Fruit fly (Drosophila melanogaster) whole organism, embryonic: ENCODE results near the gene CG15336.

Experiments used
- Asciz ChIP-seq: fragments of 200-800 bp; sonication (Bioruptor generic); optimal IDR thresholded peaks from 2 replicates; lab custom pipeline; 2017; ENCODE audit warnings: missing biosample characterization, mild to moderate bottlenecking, missing genetic modification characterization, missing genetic modification reagents
- CG10654 ChIP-seq: fragments of 200-800 bp; sonication (Bioruptor generic); optimal IDR thresholded peaks from 2 replicates; lab custom pipeline; 2016; ENCODE audit warnings: missing biosample characterization, missing genetic modification characterization
- CG11696 ChIP-seq: fragments of 200-800 bp; sonication (Bioruptor generic); IDR thresholded peaks from 2 replicates; pipeline ENCODE4 v1.3.6; 2022; ENCODE audit warnings: missing biosample characterization, missing genetic modification characterization
- CG12942 ChIP-seq: fragments of 200-800 bp; sonication (Bioruptor generic); optimal IDR thresholded peaks from 3 replicates; lab custom pipeline; 2016; ENCODE audit warnings: missing biosample characterization, missing genetic modification characterization
- CG13624 ChIP-seq: fragments of 200-800 bp; sonication (Bioruptor generic); optimal IDR thresholded peaks from 2 replicates; lab custom pipeline; 2016; ENCODE audit warnings: missing biosample characterization, missing genetic modification characterization
- CG14710 ChIP-seq: fragments of 200-800 bp; sonication (Bioruptor generic); optimal IDR thresholded peaks from 3 replicates; lab custom pipeline; 2019; ENCODE audit warnings: missing biosample characterization, mild to moderate bottlenecking, missing genetic modification characterization, moderate library complexity
- CG15514 ChIP-seq: fragments of 200-800 bp; sonication (Bioruptor generic); optimal IDR thresholded peaks from 3 replicates; lab custom pipeline; 2017; ENCODE audit warnings: missing biosample characterization, missing genetic modification characterization, mild to moderate bottlenecking, moderate library complexity, missing genetic modification reagents
- CG1602 ChIP-seq: fragments of 200-800 bp; sonication (Bioruptor generic); optimal IDR thresholded peaks from 3 replicates; lab custom pipeline; 2016; ENCODE audit warnings: missing biosample characterization, missing genetic modification characterization
- CG16813 ChIP-seq: fragments of 200-800 bp; sonication (Bioruptor generic); IDR thresholded peaks from 3 replicates; pipeline ENCODE4 v1.3.6; 2022; ENCODE audit warnings: missing biosample characterization, missing genetic modification characterization; ENCODE audit not compliant: partially characterized antibody
- CG17328 ChIP-seq: fragments of 200-800 bp; sonication (Bioruptor generic); IDR thresholded peaks from 2 replicates; pipeline ENCODE4 v1.3.6; 2022; ENCODE audit warnings: missing biosample characterization, missing genetic modification characterization
- CG17912 ChIP-seq: fragments of 200-800 bp; sonication (Bioruptor generic); optimal IDR thresholded peaks from 2 replicates; lab custom pipeline; 2018; ENCODE audit warnings: missing biosample characterization, mild to moderate bottlenecking, missing genetic modification characterization
- CG31388 ChIP-seq: fragments of 200-800 bp; sonication (Bioruptor generic); optimal IDR thresholded peaks from 2 replicates; lab custom pipeline; 2016; ENCODE audit warnings: missing biosample characterization, missing genetic modification characterization
- CG32767 ChIP-seq: fragments of 200-800 bp; sonication (Bioruptor generic); IDR thresholded peaks from 2 replicates; pipeline ENCODE4 v1.3.6; 2022; ENCODE audit warnings: missing biosample characterization, missing genetic modification characterization
- CG3995 ChIP-seq: fragments of 200-800 bp; sonication (Bioruptor generic); optimal IDR thresholded peaks from 3 replicates; lab custom pipeline; 2016; ENCODE audit warnings: missing biosample characterization, missing genetic modification characterization
- CG4730 ChIP-seq: fragments of 200-800 bp; sonication (Bioruptor generic); IDR thresholded peaks from 2 replicates; pipeline ENCODE4 v1.3.6; 2022; ENCODE audit warnings: missing biosample characterization, missing genetic modification characterization
- CG6689 ChIP-seq: fragments of 200-800 bp; sonication (Bioruptor generic); IDR thresholded peaks from 2 replicates; pipeline ENCODE4 v1.3.6; 2022; ENCODE audit warnings: missing biosample characterization, missing genetic modification characterization
- CG6791 ChIP-seq: fragments of 200-800 bp; sonication (Bioruptor generic); IDR thresholded peaks from 3 replicates; pipeline ENCODE4 v1.3.6; 2022; ENCODE audit warnings: missing biosample characterization, missing genetic modification characterization; ENCODE audit not compliant: partially characterized antibody
- CG6854 ChIP-seq: fragments of 200-800 bp; sonication (Bioruptor generic); optimal IDR thresholded peaks from 3 replicates; lab custom pipeline; 2017; ENCODE audit warnings: missing biosample characterization, mild to moderate bottlenecking, missing genetic modification characterization
- CG7786 ChIP-seq: fragments of 200-800 bp; sonication (Bioruptor generic); optimal IDR thresholded peaks from 2 replicates; lab custom pipeline; 2016; ENCODE audit warnings: missing biosample characterization, missing genetic modification characterization
- CG8281 ChIP-seq: fragments of 200-800 bp; sonication (Bioruptor generic); optimal IDR thresholded peaks from 2 replicates; lab custom pipeline; 2018; ENCODE audit warnings: missing biosample characterization, mild to moderate bottlenecking, missing genetic modification characterization, moderate library complexity
- CG8359 ChIP-seq: fragments of 200-800 bp; sonication (Bioruptor generic); optimal IDR thresholded peaks from 2 replicates; lab custom pipeline; 2017; ENCODE audit warnings: missing biosample characterization, mild to moderate bottlenecking, missing genetic modification characterization, borderline replicate concordance
- CG8924 ChIP-seq: fragments of 200-800 bp; optimal IDR thresholded peaks from 3 replicates; lab custom pipeline; 2019; ENCODE audit warnings: missing biosample characterization, mild to moderate bottlenecking, missing genetic modification characterization, moderate library complexity
- D ChIP-seq, 2 experiments: fragments of 200-800 bp in 1 of 2; fragments of >200 bp in 1 of 2; sonication (Bioruptor generic) in 1 of 2; optimal IDR thresholded peaks; 2 replicates in 1 of 2; 3 replicates in 1 of 2; lab custom pipeline; 2017; ENCODE audit warnings: mild to moderate bottlenecking in 1 of 2, missing biosample characterization in 1 of 2, missing genetic modification characterization in 1 of 2, missing genetic modification reagents in 1 of 2
- Dek ChIP-seq: fragments of 200-800 bp; sonication (Bioruptor generic); optimal IDR thresholded peaks from 3 replicates; lab custom pipeline; 2019; ENCODE audit warnings: missing biosample characterization, mild to moderate bottlenecking, missing genetic modification characterization, moderate library complexity
- Fer1 ChIP-seq: fragments of 200-800 bp; sonication (Bioruptor generic); optimal IDR thresholded peaks from 2 replicates; lab custom pipeline; 2017; ENCODE audit warnings: missing biosample characterization, mild to moderate bottlenecking, missing genetic modification characterization
- Gsc ChIP-seq: fragments of 200-800 bp; sonication (Bioruptor generic); IDR thresholded peaks from 2 replicates; pipeline ENCODE4 v1.3.6; 2022; ENCODE audit warnings: missing biosample characterization, missing genetic modification characterization
- Hand ChIP-seq: fragments of 200-800 bp; sonication (Bioruptor generic); optimal IDR thresholded peaks from 2 replicates; lab custom pipeline; 2017; ENCODE audit warnings: mild to moderate bottlenecking, missing biosample characterization, missing genetic modification reagents, missing genetic modification characterization
- Rx ChIP-seq: fragments of 200-800 bp; sonication (Bioruptor generic); IDR thresholded peaks from 2 replicates; pipeline ENCODE4 v1.3.6; 2022; ENCODE audit warnings: missing biosample characterization, missing genetic modification characterization
- Xbp1 ChIP-seq: fragments of 200-800 bp; sonication (Bioruptor generic); optimal IDR thresholded peaks from 3 replicates; lab custom pipeline; 2016; ENCODE audit warnings: missing biosample characterization, mild to moderate bottlenecking, missing genetic modification characterization
- YL-1 ChIP-seq: fragments of 200-800 bp; sonication (Bioruptor generic); optimal IDR thresholded peaks from 3 replicates; lab custom pipeline; 2017; ENCODE audit warnings: missing biosample characterization, mild to moderate bottlenecking, missing genetic modification characterization
- ara ChIP-seq: fragments of 200-800 bp; sonication (Bioruptor generic); IDR thresholded peaks from 2 replicates; pipeline ENCODE4 v1.3.6; 2022; ENCODE audit warnings: missing biosample characterization, missing genetic modification characterization
- az2 ChIP-seq: fragments of 200-800 bp; sonication (Bioruptor generic); optimal IDR thresholded peaks from 3 replicates; lab custom pipeline; 2016; ENCODE audit warnings: missing biosample characterization, missing genetic modification characterization
- bcd ChIP-seq: fragments of 200-800 bp; sonication (Bioruptor generic); optimal IDR thresholded peaks from 2 replicates; lab custom pipeline; 2017; ENCODE audit warnings: missing biosample characterization, mild to moderate bottlenecking, missing genetic modification characterization
- bsh ChIP-seq, 2 experiments: fragments of 200-800 bp; sonication (Bioruptor generic); optimal IDR thresholded peaks; 2 replicates each; lab custom pipeline; 2017 to 2018; ENCODE audit warnings: mild to moderate bottlenecking in 2 of 2, missing biosample characterization in 2 of 2, missing genetic modification characterization in 2 of 2, moderate library complexity in 1 of 2
- croc ChIP-seq: fragments of 200-800 bp; sonication (Bioruptor generic); conservative IDR thresholded peaks from 3 replicates; pipeline ENCODE4 v1.3.6; 2022; ENCODE audit warnings: missing biosample characterization, missing genetic modification characterization
- emc ChIP-seq: fragments of 200-800 bp; sonication (Bioruptor generic); optimal IDR thresholded peaks from 2 replicates; lab custom pipeline; 2016; ENCODE audit warnings: missing biosample characterization, missing genetic modification characterization
- eyg ChIP-seq: fragments of 200-800 bp; sonication (Bioruptor generic); optimal IDR thresholded peaks from 3 replicates; lab custom pipeline; 2016; ENCODE audit warnings: missing biosample characterization, missing genetic modification characterization
- fd102C ChIP-seq: fragments of 200-800 bp; sonication (Bioruptor generic); optimal IDR thresholded peaks from 2 replicates; lab custom pipeline; 2018; ENCODE audit warnings: missing biosample characterization, mild to moderate bottlenecking, missing genetic modification characterization, moderate library complexity
- fd3F ChIP-seq: fragments of 200-800 bp; sonication (Bioruptor generic); optimal IDR thresholded peaks from 2 replicates; lab custom pipeline; 2018; ENCODE audit warnings: missing biosample characterization, mild to moderate bottlenecking, missing genetic modification characterization, moderate library complexity
- ham ChIP-seq: fragments of 200-800 bp; sonication (Bioruptor generic); IDR thresholded peaks from 2 replicates; pipeline ENCODE4 v1.3.6; 2022; ENCODE audit warnings: missing biosample characterization, missing genetic modification characterization
- lbe ChIP-seq: fragments of 200-800 bp; sonication (Bioruptor generic); optimal IDR thresholded peaks from 2 replicates; lab custom pipeline; 2016; ENCODE audit warnings: missing biosample characterization, mild to moderate bottlenecking, missing genetic modification characterization
- oc ChIP-seq: fragments of 200-800 bp; sonication (Bioruptor generic); optimal IDR thresholded peaks from 2 replicates; lab custom pipeline; 2018; ENCODE audit warnings: missing biosample characterization, mild to moderate bottlenecking, missing genetic modification characterization, moderate library complexity
- otp ChIP-seq: fragments of 200-800 bp; sonication (Bioruptor generic); IDR thresholded peaks from 3 replicates; pipeline ENCODE4, ENCODE4 v1.3.6; 2022; ENCODE audit warnings: missing biosample characterization, missing genetic modification characterization
- pita ChIP-seq: fragments of 200-800 bp; sonication (Bioruptor generic); optimal IDR thresholded peaks from 2 replicates; lab custom pipeline; 2017; ENCODE audit warnings: missing biosample characterization, mild to moderate bottlenecking, missing genetic modification characterization
- pnt ChIP-seq: fragments of 200-800 bp; sonication (Bioruptor generic); optimal IDR thresholded peaks from 3 replicates; lab custom pipeline; 2016; ENCODE audit warnings: missing biosample characterization, missing genetic modification characterization
- pros ChIP-seq: fragments of 200-800 bp; sonication (Bioruptor generic); optimal IDR thresholded peaks from 3 replicates; lab custom pipeline; 2019; ENCODE audit warnings: missing biosample characterization, mild to moderate bottlenecking, missing genetic modification characterization, moderate library complexity
- sd ChIP-seq: fragments of 200-800 bp; sonication (Bioruptor generic); optimal IDR thresholded peaks from 3 replicates; lab custom pipeline; 2018; ENCODE audit warnings: missing biosample characterization, mild to moderate bottlenecking, missing genetic modification characterization, moderate library complexity
- tna ChIP-seq: fragments of 200-800 bp; sonication (Bioruptor generic); IDR thresholded peaks from 2 replicates; pipeline ENCODE4 v1.3.6; 2022; ENCODE audit warnings: missing biosample characterization, missing genetic modification characterization; ENCODE audit not compliant: partially characterized antibody
- twi ChIP-seq: fragments of 200-800 bp; optimal IDR thresholded peaks from 2 replicates; lab custom pipeline; 2019; ENCODE audit warnings: missing biosample characterization, mild to moderate bottlenecking, missing genetic modification characterization, moderate library complexity

CG15336 gene

dm6 chrX:8145501-8146157 is 2.1 kb upstream of the CG15336 start, which contains the start of the genes alpha-PheRS and CG2129 (continued):
- TF ChIP-seq pita (GFP tag; lab: Kevin White, UChicago) (no peak), fd102C (no peak), CG16813 (0 out of 3 replicates have a peak, but pooled peaks have one; percentile 33), CG4730 (GFP tag; lab: Robert Waterston, UW) (no peak), fd3F (no peak), pros (GFP tag; lab: Kevin White, UChicago) (no peak), emc (GFP tag; lab: Kevin White, UChicago) (no peak), CG12942 (no peak), az2 (GFP tag; lab: Kevin White, UChicago) (no peak), eyg (no peak), CG15514 (peak; percentile 96), Asciz (no peak), CG3995 (GFP tag; lab: Kevin White, UChicago) (no peak), otp (GFP tag; lab: Robert Waterston, UW) (no peak), Xbp1 (GFP tag; lab: Kevin White, UChicago) (peak; percentile 18), YL-1 (GFP tag; lab: Kevin White, UChicago) (peak; percentile 64), oc (no peak), ham (GFP tag; lab: Robert Waterston, UW) (no peak), Dek (tag; lab: Kevin White, UChicago) (peak; percentile 3), tna (GFP tag; lab: Robert Waterston, UW) (no peak), ara (GFP tag; lab: Robert Waterston, UW) (no peak), CG7786 (GFP tag; lab: Kevin White, UChicago) (no peak), CG13624 (GFP tag; lab: Kevin White, UChicago) (no peak), CG6689 (GFP tag; lab: Robert Waterston, UW) (no peak), CG14710 (peak; percentile 55), Rx (GFP tag; lab: Robert Waterston, UW) (no peak), Fer1 (GFP tag; lab: Kevin White, UChicago) (peak; percentile 54), CG32767 (GFP tag; lab: Robert Waterston, UW) (no peak), CG1602 (no peak), CG31388 (GFP tag; lab: Kevin White, UChicago) (no peak), Hand (GFP tag; lab: Kevin White, UChicago) (no peak), sd (tag; lab: Kevin White, UChicago) (no peak), pnt (no peak), lbe (peak; percentile 4), CG17912 (no peak), CG6791 (no peak), CG11696 (no peak), bcd (no peak), CG10654 (GFP tag; lab: Kevin White, UChicago) (no peak), croc (GFP tag; lab: Robert Waterston, UW) (no peak), bsh (GFP tag; optimal IDR thresholded peaks at IDR 0.05; lab: Kevin White, UChicago) (peak in 1 of 2 experiments; percentile 24), CG8281 (tag; lab: Kevin White, UChicago) (no peak), D (optimal IDR thresholded peaks at IDR 0.05; lab: Kevin White, UChicago) (no peak), D (GFP tag; optimal IDR thresholded peaks at IDR 0.05; lab: Kevin White, UChicago) (no peak), twi (tag; lab: Kevin White, UChicago) (no peak), Gsc (GFP tag; lab: Robert Waterston, UW) (no peak), CG17328 (GFP tag; lab: Robert Waterston, UW) (no peak), CG8359 (GFP tag; lab: Kevin White, UChicago) (no peak), CG8924 (tag; lab: Kevin White, UChicago) (peak; percentile 48), CG6854 (GFP tag; lab: Kevin White, UChicago) (no peak)
